Worm (Caenorhabditis elegans): ENCODE results near the gene F01D4.8.

- TF ChIP-seq W03F9.2 (tag; optimal IDR thresholded peaks at IDR 0.05) (no peak), him-1 (tag; optimal IDR thresholded peaks at IDR 0.05) (no peak), dao-5 (tag; optimal IDR thresholded peaks at IDR 0.05) (no peak)
Observed at ce11 chrIV:10437114-10437513, 15.8 kb downstream of the F01D4.8 start.
